Worm (Caenorhabditis elegans) whole organism, L2 larva: ENCODE results near the gene pbs-1.
A peak's percentile ranks its signal among the peaks of the same experiment; 100 is the strongest.

Experiments
- C34F6.9 ChIP-seq: fragments of 150-350 bp; optimal IDR thresholded peaks from 2 replicates; lab custom pipeline; 2014; ENCODE audit warnings: missing biosample characterization, missing genetic modification characterization
- R02D3.7 ChIP-seq: fragments of 150-350 bp; optimal IDR thresholded peaks from 2 replicates; lab custom pipeline; 2014; ENCODE audit warnings: missing biosample characterization, missing genetic modification characterization
- Y55F3AM.14 ChIP-seq: fragments of 200-800 bp; sonication (Bioruptor generic); optimal IDR thresholded peaks from 2 replicates; lab custom pipeline; 2018; ENCODE audit warnings: mild to moderate bottlenecking, missing genetic modification characterization, missing compliant biosample characterization
- ZK546.5 ChIP-seq: sonication (generic microtip); optimal IDR thresholded peaks from 2 replicates; lab custom pipeline; 2017; ENCODE audit warnings: missing biosample characterization, missing genetic modification characterization
- alr-1 ChIP-seq: fragments of 150-350 bp; optimal IDR thresholded peaks from 2 replicates; lab custom pipeline; 2014; ENCODE audit warnings: missing biosample characterization, missing genetic modification characterization
- aly-2 ChIP-seq: fragments of 150-350 bp; optimal IDR thresholded peaks from 2 replicates; lab custom pipeline; 2014; ENCODE audit warnings: missing biosample characterization, missing genetic modification characterization
- ama-1 ChIP-seq: fragments of 150-350 bp; optimal IDR thresholded peaks from 2 replicates; lab custom pipeline; 2018; ENCODE audit warnings: inconsistent platforms
- ceh-82 ChIP-seq: fragments of 150-350 bp; optimal IDR thresholded peaks from 2 replicates; lab custom pipeline; 2014; ENCODE audit warnings: missing biosample characterization, missing genetic modification characterization
- crh-2 ChIP-seq: sonication (generic microtip); optimal IDR thresholded peaks from 2 replicates; lab custom pipeline; 2017; ENCODE audit warnings: missing biosample characterization, missing genetic modification characterization
- dmd-4 ChIP-seq: sonication (generic microtip); optimal IDR thresholded peaks from 2 replicates; lab custom pipeline; 2017; ENCODE audit warnings: missing biosample characterization, missing genetic modification characterization
- egl-27 ChIP-seq: sonication (generic microtip); optimal IDR thresholded peaks from 3 replicates; lab custom pipeline; 2017; ENCODE audit warnings: missing biosample characterization, missing genetic modification reagents, missing genetic modification characterization
- elt-1 ChIP-seq: fragments of 150-350 bp; optimal IDR thresholded peaks from 2 replicates; lab custom pipeline; 2014; ENCODE audit warnings: missing biosample characterization, missing genetic modification characterization
- elt-3 ChIP-seq: sonication (generic microtip); optimal IDR thresholded peaks from 2 replicates; lab custom pipeline; 2017; ENCODE audit warnings: missing biosample characterization, missing genetic modification characterization
- gmeb-1 ChIP-seq: fragments of 150-350 bp; optimal IDR thresholded peaks from 2 replicates; lab custom pipeline; 2014; ENCODE audit warnings: missing biosample characterization, missing genetic modification characterization
- lin-11 ChIP-seq: fragments of 150-350 bp; sonication (generic microtip); optimal IDR thresholded peaks from 2 replicates; lab custom pipeline; 2014; ENCODE audit warnings: missing biosample characterization, missing genetic modification characterization, inconsistent platforms, mixed read lengths
- mab-5 ChIP-seq: fragments of 150-350 bp; optimal IDR thresholded peaks from 2 replicates; lab custom pipeline; 2014; ENCODE audit warnings: missing biosample characterization, missing genetic modification characterization
- nhr-10 ChIP-seq: sonication (generic microtip); optimal IDR thresholded peaks from 2 replicates; lab custom pipeline; 2017; ENCODE audit warnings: missing biosample characterization, missing genetic modification characterization
- nhr-11 ChIP-seq: fragments of 150-350 bp; optimal IDR thresholded peaks from 2 replicates; lab custom pipeline; 2014; ENCODE audit warnings: missing biosample characterization, missing genetic modification characterization
- nhr-12 ChIP-seq: fragments of 150-350 bp; optimal IDR thresholded peaks from 2 replicates; lab custom pipeline; 2014; ENCODE audit warnings: missing biosample characterization, missing genetic modification characterization
- nhr-21 ChIP-seq: fragments of 150-350 bp; optimal IDR thresholded peaks from 2 replicates; lab custom pipeline; 2014; ENCODE audit warnings: missing biosample characterization, missing genetic modification characterization
- nhr-23 ChIP-seq: fragments of 150-350 bp; optimal IDR thresholded peaks from 2 replicates; lab custom pipeline; 2014; ENCODE audit warnings: missing biosample characterization, missing genetic modification reagents, missing genetic modification characterization
- nhr-237 ChIP-seq: fragments of 150-350 bp; optimal IDR thresholded peaks from 2 replicates; lab custom pipeline; 2014; ENCODE audit warnings: missing biosample characterization, missing genetic modification characterization
- nhr-25 ChIP-seq: fragments of 150-350 bp; sonication (generic microtip); optimal IDR thresholded peaks from 3 replicates; lab custom pipeline; 2014; ENCODE audit warnings: missing biosample characterization, missing genetic modification characterization
- nhr-6 ChIP-seq: fragments of 150-350 bp; optimal IDR thresholded peaks from 2 replicates; lab custom pipeline; 2014; ENCODE audit warnings: missing biosample characterization, missing genetic modification characterization
- peb-1 ChIP-seq: fragments of 150-350 bp; optimal IDR thresholded peaks from 2 replicates; lab custom pipeline; 2014; ENCODE audit warnings: missing biosample characterization, missing genetic modification characterization
- sem-4 ChIP-seq: fragments of 150-350 bp; optimal IDR thresholded peaks from 2 replicates; lab custom pipeline; 2014; ENCODE audit warnings: missing biosample characterization, missing genetic modification reagents, missing genetic modification characterization
- skn-1 ChIP-seq: sonication (generic microtip); optimal IDR thresholded peaks from 2 replicates; lab custom pipeline; 2017; ENCODE audit warnings: missing biosample characterization, missing genetic modification characterization
- sma-9 ChIP-seq, 2 experiments: fragments of 150-350 bp in 1 of 2; sonication (generic microtip) in 1 of 2; optimal IDR thresholded peaks; 2 replicates each; lab custom pipeline; 2014 to 2016; ENCODE audit warnings: missing genetic modification characterization in 2 of 2, mild to moderate bottlenecking in 1 of 2, missing biosample characterization in 1 of 2, missing compliant biosample characterization in 1 of 2, missing genetic modification reagents in 1 of 2, moderate library complexity in 1 of 2
- snpc-4 ChIP-seq: fragments of 150-350 bp; optimal IDR thresholded peaks from 2 replicates; lab custom pipeline; 2014; ENCODE audit warnings: missing biosample characterization, missing genetic modification characterization
- unc-39 ChIP-seq: fragments of 150-350 bp; optimal IDR thresholded peaks from 2 replicates; lab custom pipeline; 2014; ENCODE audit warnings: missing biosample characterization, missing genetic modification characterization
- unc-55 ChIP-seq: fragments of 150-350 bp; sonication (generic microtip); optimal IDR thresholded peaks from 3 replicates; lab custom pipeline; 2014; ENCODE audit warnings: missing biosample characterization, missing genetic modification reagents, missing genetic modification characterization
- unc-62 ChIP-seq: fragments of 150-350 bp; optimal IDR thresholded peaks from 2 replicates; lab custom pipeline; 2014; ENCODE audit warnings: missing biosample characterization, missing genetic modification reagents, missing genetic modification characterization
- zag-1 ChIP-seq: fragments of 150-350 bp; optimal IDR thresholded peaks from 2 replicates; lab custom pipeline; 2014; ENCODE audit warnings: missing biosample characterization, missing genetic modification characterization
- ztf-1 ChIP-seq: fragments of 200-800 bp; sonication (Bioruptor generic); conservative IDR thresholded peaks from 2 replicates; pipeline ENCODE4 v1.3.6; 2022; ENCODE audit warnings: missing genetic modification characterization, missing compliant biosample characterization
- ztf-4 ChIP-seq: fragments of 150-350 bp; optimal IDR thresholded peaks from 2 replicates; lab custom pipeline; 2014; ENCODE audit warnings: missing biosample characterization, missing genetic modification characterization

Gene pbs-1

DNA sequence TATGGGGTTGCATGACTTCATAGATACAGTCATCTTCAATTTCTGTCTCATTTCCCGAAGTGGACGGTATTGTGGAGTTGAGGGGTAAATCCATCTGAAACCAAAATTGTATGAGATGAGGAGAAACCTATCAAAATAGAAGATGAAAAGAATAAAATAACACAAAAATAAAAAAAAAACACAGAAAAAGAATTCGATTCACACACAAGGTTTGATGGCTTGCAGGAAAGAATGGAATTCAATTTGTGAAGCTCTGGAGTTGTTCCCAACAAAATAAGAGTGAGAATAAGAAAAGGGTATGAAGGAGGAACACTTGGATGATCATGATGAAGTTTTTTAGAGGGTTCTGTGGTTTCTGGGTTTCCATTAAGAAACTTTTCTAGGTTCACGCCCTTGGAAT lies 27.5 kb downstream of the pbs-1 start, which contains the start of gene Y41D4B.24:
Y41D4B.24 (minus strand) TSS at position 101 of the 400 bp plus-strand sequence.
- TF ChIP-seq C34F6.9 (tag; lab: Kevin White, UChicago) (no peak), nhr-12 (tag; lab: Kevin White, UChicago) (no peak), sem-4 (no peak), nhr-11 (tag; lab: Kevin White, UChicago) (no peak), unc-55 (no peak), nhr-10 (tag; lab: Kevin White, UChicago) (no peak), alr-1 (tag; lab: Kevin White, UChicago) (no peak), unc-39 (tag; lab: Kevin White, UChicago) (no peak), nhr-6 (no peak), ztf-1 (GFP tag; lab: Robert Waterston, UW) (no peak), nhr-21 (tag; lab: Kevin White, UChicago) (no peak), lin-11 (tag; lab: Kevin White, UChicago) (no peak), unc-62 (GFP tag; lab: Kevin White, UChicago) (no peak), nhr-237 (tag; lab: Kevin White, UChicago) (no peak)

DNA sequence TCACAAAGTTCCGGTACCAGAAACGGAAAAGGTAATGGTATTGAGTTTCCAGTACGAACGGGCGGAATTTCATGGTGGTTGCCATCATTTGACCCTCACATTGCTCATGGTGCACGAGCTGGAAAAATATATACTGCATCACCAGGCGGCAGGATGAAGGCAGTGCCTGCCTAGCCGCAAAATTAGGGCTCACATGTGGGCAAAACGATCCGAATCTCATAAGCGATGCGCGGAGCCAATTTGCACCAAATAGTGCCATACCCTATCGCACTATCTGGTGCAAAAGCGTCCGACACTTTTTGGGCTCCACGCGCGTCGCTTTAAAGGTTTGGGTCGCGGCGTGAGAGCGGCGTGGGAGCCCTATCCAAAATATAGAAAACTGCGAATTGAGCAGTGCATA lies 30.3 kb downstream of the pbs-1 start:
- TF ChIP-seq nhr-11 (tag; lab: Kevin White, UChicago) (no peak), snpc-4 (tag; lab: Kevin White, UChicago) (no peak), elt-1 (tag; lab: Kevin White, UChicago) (no peak), sem-4 (no peak)

DNA sequence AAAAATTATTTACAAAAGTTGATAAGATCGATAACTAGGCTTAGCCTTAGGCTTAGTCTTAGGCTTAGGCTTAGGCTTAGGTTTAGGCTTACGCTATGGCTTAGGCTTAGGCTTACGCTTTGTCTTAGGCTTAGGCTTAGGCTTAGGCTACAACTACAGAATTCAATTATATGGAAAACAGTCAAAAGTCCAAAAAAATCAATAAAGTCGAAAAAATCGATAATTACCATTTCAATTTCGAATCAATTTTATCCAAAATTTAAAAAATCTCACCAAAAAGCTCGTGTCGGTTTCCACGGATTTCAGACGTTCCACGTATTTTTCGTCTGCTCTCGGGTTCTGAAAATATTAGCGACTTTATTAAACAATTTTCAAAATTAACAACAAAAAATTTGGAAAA lies 32.6 kb downstream of the pbs-1 start:
- TF ChIP-seq mab-5 (no peak), R02D3.7 (no peak), elt-3 (tag; lab: Kevin White, UChicago) (no peak)
- TF ChIP-seq, all 48 proteins: peak for 0

DNA sequence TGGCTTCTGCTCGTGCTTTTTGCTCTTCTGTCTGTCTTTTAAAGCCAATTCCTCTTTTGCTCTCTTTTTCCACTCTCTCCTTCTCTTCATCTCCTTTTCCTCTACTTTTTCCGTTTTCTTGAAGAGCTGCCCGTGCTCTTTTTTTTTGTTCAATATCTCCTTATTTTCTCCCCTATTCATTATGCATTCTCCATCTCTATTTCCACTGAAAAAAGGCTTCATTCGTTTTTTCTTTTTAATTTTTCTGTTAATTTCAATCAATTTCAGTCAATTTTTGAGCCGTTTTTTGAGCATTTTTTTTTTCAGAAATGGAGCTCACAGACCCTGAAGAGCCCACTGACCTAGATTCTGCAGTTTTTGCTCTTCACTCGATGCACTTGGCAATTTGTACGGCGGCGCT lies 37.1 kb downstream of the pbs-1 start, which contains the start of gene Y41D4B.1:
Y41D4B.1 (plus strand) TSS at position 301 of the 400 bp plus-strand sequence.
- TF ChIP-seq ZK546.5 (tag; lab: Kevin White, UChicago) (no peak), C34F6.9 (tag; lab: Kevin White, UChicago) (peak; percentile 3)

DNA sequence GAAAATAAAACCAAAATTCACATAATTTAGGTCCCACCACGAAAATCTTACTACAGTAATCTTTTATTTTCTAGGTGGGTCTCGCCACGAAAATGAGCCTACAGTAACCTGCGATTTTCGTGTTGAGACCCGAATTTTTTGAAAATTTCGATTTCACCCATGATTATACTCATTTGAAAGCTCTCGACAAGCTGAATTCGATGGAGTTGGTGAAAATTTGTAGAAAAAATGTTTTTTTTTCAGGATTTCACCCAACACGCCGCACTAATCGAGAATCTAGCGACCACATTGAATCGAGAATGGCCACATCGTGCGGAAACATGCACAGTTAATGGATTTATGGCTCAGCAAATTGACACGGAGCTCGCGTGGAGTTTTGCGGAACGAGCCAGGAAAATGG lies 46.7 kb downstream of the pbs-1 start:
- TF ChIP-seq zag-1 (no peak), lin-11 (tag; lab: Kevin White, UChicago) (no peak), ceh-82 (no peak), nhr-10 (tag; lab: Kevin White, UChicago) (no peak), nhr-6 (no peak), peb-1 (tag; lab: Kevin White, UChicago) (no peak), nhr-23 (tag; lab: Kevin White, UChicago) (no peak), ZK546.5 (tag; lab: Kevin White, UChicago) (no peak), sma-9 (GFP tag; optimal IDR thresholded peaks at IDR 0.05; lab: Kevin White, UChicago) (no peak), sma-9 (tag; optimal IDR thresholded peaks at IDR 0.05; lab: Kevin White, UChicago) (no peak), nhr-11 (tag; lab: Kevin White, UChicago) (no peak), nhr-25 (tag; lab: Kevin White, UChicago) (no peak), ztf-4 (no peak), unc-62 (GFP tag; lab: Kevin White, UChicago) (no peak), C34F6.9 (tag; lab: Kevin White, UChicago) (no peak), mab-5 (no peak)

DNA sequence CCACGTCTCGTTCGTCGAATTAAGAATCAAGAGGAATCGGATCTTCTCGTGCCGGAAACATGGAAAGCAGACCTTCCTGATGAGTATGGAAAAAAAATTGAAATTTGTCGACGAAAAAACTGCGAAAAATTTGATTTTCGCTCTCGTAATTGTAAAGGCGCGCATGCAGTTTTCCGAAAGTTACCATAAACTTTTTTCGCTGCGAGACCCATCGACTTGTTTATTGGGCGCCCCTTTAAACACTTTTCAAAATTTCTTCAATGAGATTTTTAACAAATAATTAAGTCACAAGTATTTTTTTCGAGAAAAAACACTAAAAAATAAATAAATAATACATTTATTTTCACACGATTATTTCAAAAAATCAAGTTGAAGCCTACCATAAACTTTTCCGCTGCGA lies 48.8 kb downstream of the pbs-1 start:
- TF ChIP-seq ceh-82 (no peak), nhr-12 (tag; lab: Kevin White, UChicago) (no peak), elt-1 (tag; lab: Kevin White, UChicago) (no peak), skn-1 (no peak), C34F6.9 (tag; lab: Kevin White, UChicago) (no peak), unc-39 (tag; lab: Kevin White, UChicago) (no peak), gmeb-1 (no peak), dmd-4 (tag; lab: Kevin White, UChicago) (no peak), Y55F3AM.14 (GFP tag; lab: Kevin White, UChicago) (no peak), crh-2 (no peak), aly-2 (tag; lab: Kevin White, UChicago) (no peak), nhr-23 (tag; lab: Kevin White, UChicago) (no peak), ama-1 (no peak), unc-55 (no peak), egl-27 (tag; lab: Kevin White, UChicago) (no peak), unc-62 (GFP tag; lab: Kevin White, UChicago) (no peak)
